Fruit fly (Drosophila melanogaster) whole organism, embryonic: Measurements from ENCODE around the gene CG14613.

ENCODE experiments used
- Asciz ChIP-seq: fragments of 200-800 bp; sonication (Bioruptor generic); optimal IDR thresholded peaks from 2 replicates; lab custom pipeline; 2017; ENCODE audit warnings: missing biosample characterization, mild to moderate bottlenecking, missing genetic modification characterization, missing genetic modification reagents
- Bgb ChIP-seq: fragments of 200-800 bp; sonication (Bioruptor generic); IDR thresholded peaks from 2 replicates; pipeline ENCODE4 v1.3.6; 2022; ENCODE audit warnings: missing biosample characterization, missing genetic modification characterization; ENCODE audit not compliant: partially characterized antibody
- CG11695 ChIP-seq: fragments of 200-800 bp; sonication (Bioruptor generic); IDR thresholded peaks from 3 replicates; pipeline ENCODE4 v1.3.6; 2022; ENCODE audit warnings: missing biosample characterization, missing genetic modification characterization
- CG13424 ChIP-seq: fragments of 200-800 bp; sonication (Bioruptor generic); optimal IDR thresholded peaks from 2 replicates; lab custom pipeline; 2019; ENCODE audit warnings: missing biosample characterization, mild to moderate bottlenecking, missing genetic modification characterization, moderate library complexity
- CG13894 ChIP-seq: fragments of 200-800 bp; sonication (Bioruptor generic); optimal IDR thresholded peaks from 3 replicates; lab custom pipeline; 2018; ENCODE audit warnings: missing biosample characterization, mild to moderate bottlenecking, missing genetic modification characterization, moderate library complexity
- CG17361 ChIP-seq: fragments of 200-800 bp; sonication (Bioruptor generic); IDR thresholded peaks from 3 replicates; pipeline ENCODE4 v1.3.6; 2022; ENCODE audit warnings: missing biosample characterization, missing genetic modification characterization
- CG18619 ChIP-seq: fragments of 200-800 bp; sonication (Bioruptor generic); optimal IDR thresholded peaks from 3 replicates; lab custom pipeline; 2017; ENCODE audit warnings: missing biosample characterization, mild to moderate bottlenecking, missing genetic modification characterization
- CG2875 ChIP-seq: fragments of 200-800 bp; sonication (Bioruptor generic); optimal IDR thresholded peaks from 2 replicates; lab custom pipeline; 2017; ENCODE audit warnings: missing biosample characterization, mild to moderate bottlenecking, missing genetic modification characterization, missing genetic modification reagents
- CG30403 ChIP-seq: fragments of 200-800 bp; sonication (Bioruptor generic); optimal IDR thresholded peaks from 3 replicates; lab custom pipeline; 2016; ENCODE audit warnings: missing biosample characterization, missing genetic modification characterization
- CG30431 ChIP-seq: fragments of 200-800 bp; sonication (Bioruptor generic); optimal IDR thresholded peaks from 2 replicates; lab custom pipeline; 2017; ENCODE audit warnings: missing biosample characterization, missing genetic modification characterization
- CG32767 ChIP-seq: fragments of 200-800 bp; sonication (Bioruptor generic); IDR thresholded peaks from 2 replicates; pipeline ENCODE4 v1.3.6; 2022; ENCODE audit warnings: missing biosample characterization, missing genetic modification characterization
- CG42726 ChIP-seq: fragments of 200-800 bp; sonication (Bioruptor generic); IDR thresholded peaks from 2 replicates; pipeline ENCODE4 v1.3.6; 2022; ENCODE audit warnings: missing biosample characterization, missing genetic modification characterization; ENCODE audit not compliant: partially characterized antibody
- CG4360 ChIP-seq: fragments of 200-800 bp; sonication (Bioruptor generic); IDR thresholded peaks from 2 replicates; pipeline ENCODE4 v1.3.6; 2022; ENCODE audit warnings: missing biosample characterization, missing genetic modification characterization
- CG4730 ChIP-seq: fragments of 200-800 bp; sonication (Bioruptor generic); IDR thresholded peaks from 2 replicates; pipeline ENCODE4 v1.3.6; 2022; ENCODE audit warnings: missing biosample characterization, missing genetic modification characterization
- CG6272 ChIP-seq: fragments of 200-800 bp; sonication (Bioruptor generic); IDR thresholded peaks from 2 replicates; pipeline ENCODE4 v1.3.6; 2022; ENCODE audit warnings: missing biosample characterization, missing genetic modification characterization
- CG6654 ChIP-seq: fragments of 200-800 bp; sonication (Bioruptor generic); optimal IDR thresholded peaks from 2 replicates; lab custom pipeline; 2017; ENCODE audit warnings: missing biosample characterization, mild to moderate bottlenecking, missing genetic modification characterization
- CG6683 ChIP-seq: fragments of 200-800 bp; sonication (Bioruptor generic); optimal IDR thresholded peaks from 2 replicates; lab custom pipeline; 2017; ENCODE audit warnings: missing biosample characterization, mild to moderate bottlenecking, missing genetic modification characterization, missing genetic modification reagents
- CG6689 ChIP-seq: fragments of 200-800 bp; sonication (Bioruptor generic); IDR thresholded peaks from 2 replicates; pipeline ENCODE4 v1.3.6; 2022; ENCODE audit warnings: missing biosample characterization, missing genetic modification characterization
- CG6854 ChIP-seq: fragments of 200-800 bp; sonication (Bioruptor generic); optimal IDR thresholded peaks from 3 replicates; lab custom pipeline; 2017; ENCODE audit warnings: missing biosample characterization, mild to moderate bottlenecking, missing genetic modification characterization
- CG8924 ChIP-seq: fragments of 200-800 bp; optimal IDR thresholded peaks from 3 replicates; lab custom pipeline; 2019; ENCODE audit warnings: missing biosample characterization, mild to moderate bottlenecking, missing genetic modification characterization, moderate library complexity
- CG9817 ChIP-seq: fragments of 200-800 bp; sonication (Bioruptor generic); optimal IDR thresholded peaks from 2 replicates; lab custom pipeline; 2018; ENCODE audit warnings: missing biosample characterization, mild to moderate bottlenecking, missing genetic modification characterization, moderate library complexity
- Chrac-16 ChIP-seq: fragments of 200-800 bp; sonication (Bioruptor generic); optimal IDR thresholded peaks from 3 replicates; lab custom pipeline; 2016; ENCODE audit warnings: missing biosample characterization, missing genetic modification characterization
- Dfd ChIP-seq, 2 experiments: fragments of >200 bp; optimal IDR thresholded peaks; 2 replicates each; lab custom pipeline; 2017; ENCODE audit warnings: missing biosample characterization in 2 of 2, missing genetic modification characterization in 2 of 2
- H2.0 ChIP-seq: fragments of 200-800 bp; sonication (Bioruptor generic); IDR thresholded peaks from 2 replicates; pipeline ENCODE4 v1.3.6; 2022; ENCODE audit warnings: missing biosample characterization, missing genetic modification characterization
- HLH3B ChIP-seq: fragments of 200-800 bp; sonication (Bioruptor generic); IDR thresholded peaks from 2 replicates; pipeline ENCODE4 v1.3.6; 2022; ENCODE audit warnings: missing biosample characterization, missing genetic modification characterization
- HLH4C ChIP-seq: fragments of 200-800 bp; sonication (Bioruptor generic); IDR thresholded peaks from 3 replicates; pipeline ENCODE4 v1.3.6; 2022; ENCODE audit warnings: missing biosample characterization, missing genetic modification characterization; ENCODE audit not compliant: partially characterized antibody
- Hmx ChIP-seq: fragments of 200-800 bp; sonication (Bioruptor generic); optimal IDR thresholded peaks from 2 replicates; lab custom pipeline; 2016; ENCODE audit warnings: missing biosample characterization, missing genetic modification characterization
- Hr39 ChIP-seq: fragments of >200 bp; optimal IDR thresholded peaks from 2 replicates; lab custom pipeline; 2017
- Lhr ChIP-seq: fragments of 200-800 bp; sonication (Bioruptor generic); optimal IDR thresholded peaks from 3 replicates; lab custom pipeline; 2017; ENCODE audit warnings: mild to moderate bottlenecking, missing biosample characterization, missing genetic modification reagents, missing genetic modification characterization
- MBD-R2 ChIP-seq: fragments of 200-800 bp; sonication (Bioruptor generic); IDR thresholded peaks from 2 replicates; pipeline ENCODE4 v1.3.6; 2022; ENCODE audit warnings: missing biosample characterization, missing genetic modification characterization
- Nf-YB ChIP-seq: fragments of 200-800 bp; sonication (Bioruptor generic); optimal IDR thresholded peaks from 3 replicates; lab custom pipeline; 2019; ENCODE audit warnings: missing biosample characterization, mild to moderate bottlenecking, missing genetic modification characterization, moderate library complexity
- Scr ChIP-seq: fragments of 200-800 bp; sonication (Bioruptor generic); IDR thresholded peaks from 2 replicates; pipeline ENCODE4 v1.3.6; 2022; ENCODE audit warnings: missing biosample characterization, missing genetic modification characterization; ENCODE audit not compliant: partially characterized antibody
- Six4 ChIP-seq: fragments of 200-800 bp; sonication (Bioruptor generic); optimal IDR thresholded peaks from 2 replicates; lab custom pipeline; 2016; ENCODE audit warnings: missing biosample characterization, missing genetic modification characterization
- Sox102F ChIP-seq: fragments of 200-800 bp; sonication (Bioruptor generic); optimal IDR thresholded peaks from 2 replicates; lab custom pipeline; 2018; ENCODE audit warnings: missing biosample characterization, mild to moderate bottlenecking, missing genetic modification characterization, moderate library complexity
- Usf ChIP-seq: fragments of 200-800 bp; sonication (Bioruptor generic); optimal IDR thresholded peaks from 2 replicates; lab custom pipeline; 2017; ENCODE audit warnings: missing genotype, missing biosample characterization, missing genetic modification characterization
- cas ChIP-seq: fragments of 200-800 bp; sonication (Bioruptor generic); IDR thresholded peaks from 2 replicates; pipeline ENCODE4 v1.3.6; 2022; ENCODE audit warnings: missing biosample characterization, missing genetic modification characterization
- caup ChIP-seq: fragments of 200-800 bp; sonication (Bioruptor generic); optimal IDR thresholded peaks from 3 replicates; lab custom pipeline; 2017; ENCODE audit warnings: missing biosample characterization, mild to moderate bottlenecking, missing genetic modification characterization, moderate library complexity; ENCODE audit not compliant: severe bottlenecking
- chinmo ChIP-seq: fragments of 200-800 bp; sonication (Bioruptor generic); IDR thresholded peaks from 4 replicates; pipeline ENCODE4 v1.3.6; 2022; ENCODE audit warnings: missing biosample characterization, missing genetic modification characterization; ENCODE audit not compliant: partially characterized antibody
- fru ChIP-seq: fragments of >200 bp; optimal IDR thresholded peaks from 2 replicates; lab custom pipeline; 2017
- knrl ChIP-seq: fragments of 200-800 bp; sonication (Bioruptor generic); IDR thresholded peaks from 3 replicates; pipeline ENCODE4 v1.3.6; 2022; ENCODE audit warnings: missing biosample characterization, missing genetic modification characterization; ENCODE audit not compliant: partially characterized antibody
- lilli ChIP-seq: fragments of 200-800 bp; sonication (Bioruptor generic); optimal IDR thresholded peaks from 3 replicates; lab custom pipeline; 2016; ENCODE audit warnings: missing biosample characterization, missing genetic modification characterization
- pho ChIP-seq: fragments of 200-800 bp; sonication (Bioruptor generic); optimal IDR thresholded peaks from 2 replicates; lab custom pipeline; 2016; ENCODE audit warnings: missing biosample characterization, missing genetic modification characterization
- prd ChIP-seq, 3 experiments: fragments of >200 bp in 2 of 3; fragments of 200-800 bp in 1 of 3; sonication (Bioruptor generic) in 1 of 3; optimal IDR thresholded peaks in 2 of 3; IDR thresholded peaks in 1 of 3; 2 replicates in 2 of 3; 3 replicates in 1 of 3; pipeline versions ENCODE4 v1.3.6 to Lab custom; 2017 to 2022; ENCODE audit warnings: missing biosample characterization in 1 of 3, missing genetic modification characterization in 1 of 3
- sens ChIP-seq: fragments of 200-800 bp; sonication (Bioruptor generic); peaks from one replicate; lab custom pipeline; 2016; ENCODE audit warnings: missing biosample characterization, missing genetic modification characterization
- slou ChIP-seq: fragments of 200-800 bp; sonication (Bioruptor generic); optimal IDR thresholded peaks from 3 replicates; lab custom pipeline; 2016; ENCODE audit warnings: missing biosample characterization, missing genetic modification characterization
- so ChIP-seq: fragments of 200-800 bp; sonication (Bioruptor generic); IDR thresholded peaks from 3 replicates; pipeline ENCODE4 v1.3.6; 2022; ENCODE audit warnings: missing biosample characterization, missing genetic modification characterization
- stwl ChIP-seq: fragments of 200-800 bp; sonication (Bioruptor generic); optimal IDR thresholded peaks from 3 replicates; lab custom pipeline; 2018; ENCODE audit warnings: missing biosample characterization, mild to moderate bottlenecking, missing genetic modification characterization, moderate library complexity
- tio ChIP-seq: fragments of 200-800 bp; sonication (Bioruptor generic); optimal IDR thresholded peaks from 2 replicates; lab custom pipeline; 2017; ENCODE audit warnings: missing biosample characterization, missing genetic modification characterization, inconsistent platforms

The CG14613 gene

DNA sequence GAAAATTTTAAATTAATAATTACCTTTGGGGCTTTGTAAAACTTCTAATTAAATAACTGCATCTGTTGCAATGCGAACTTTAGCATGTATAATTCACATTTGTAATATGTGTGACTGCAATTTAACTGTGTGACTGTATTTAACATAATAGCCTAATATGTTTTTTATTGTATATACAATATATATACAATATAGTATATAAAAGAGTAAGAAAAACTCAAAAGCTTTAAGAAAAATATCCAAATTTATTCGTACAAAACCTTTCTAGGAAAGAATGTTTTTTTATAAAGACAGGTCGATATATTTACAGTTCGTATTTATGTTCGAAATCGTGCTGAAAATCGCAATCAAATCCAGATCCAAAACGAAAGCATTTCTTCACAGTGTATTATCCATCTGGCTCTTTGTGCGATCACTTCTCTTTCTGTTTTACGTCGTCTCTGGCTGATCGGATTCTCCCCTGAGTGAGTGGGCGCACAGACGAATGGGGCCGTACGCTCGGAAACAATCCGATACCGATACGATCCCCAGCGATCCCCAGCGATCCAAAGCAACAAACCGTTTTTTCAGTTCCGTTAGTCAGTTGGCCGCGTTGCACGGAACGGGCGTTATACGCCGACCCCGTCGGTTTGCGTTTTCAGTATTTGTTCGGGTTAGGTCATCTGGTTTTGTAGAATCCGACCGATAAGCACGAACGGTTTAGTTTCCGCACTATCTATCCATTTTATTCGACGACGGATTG, 19.4 kb upstream of the CG14613 start (continued):
- TF ChIP-seq Hmx (GFP tag; lab: Kevin White, UChicago) (no peak), H2.0 (0 out of 2 replicates have a peak, but pooled peaks have one; percentile 8), Bgb (GFP tag; lab: Robert Waterston, UW) (peak; percentile 23; the same call in 1 of the 2 replicates), Scr (GFP tag; lab: Robert Waterston, UW) (no peak), Dfd (GFP tag; optimal IDR thresholded peaks at IDR 0.05; lab: Kevin White, UChicago) (no peak), CG32767 (GFP tag; lab: Robert Waterston, UW) (no peak), fru (lab: Kevin White, UChicago) (no peak), Sox102F (GFP tag; lab: Kevin White, UChicago) (peak; percentile 67), CG2875 (peak; percentile 17), CG4730 (GFP tag; lab: Robert Waterston, UW) (0 out of 2 replicates have a peak, but pooled peaks have one; percentile 29), CG6689 (GFP tag; lab: Robert Waterston, UW) (peak; percentile 33; the same call in 1 of the 2 replicates), HLH4C (GFP tag; lab: Robert Waterston, UW) (no peak), CG6654 (peak; percentile 54), cas (GFP tag; lab: Robert Waterston, UW) (no peak), CG13424 (tag; lab: Kevin White, UChicago) (peak; percentile 64), CG42726 (GFP tag; lab: Robert Waterston, UW) (no peak), Hr39 (no peak), CG13894 (tag; lab: Kevin White, UChicago) (no peak), CG17361 (GFP tag; lab: Robert Waterston, UW) (peak; percentile 79), CG11695 (GFP tag; lab: Robert Waterston, UW) (0 out of 3 replicates have a peak, but pooled peaks have one; percentile 55), CG9817 (peak; percentile 51), lilli (GFP tag; lab: Kevin White, UChicago) (peak; percentile 12), Asciz (peak; percentile 47), tio (peak; percentile 82), caup (GFP tag; lab: Kevin White, UChicago) (peak; percentile 17), CG30403 (GFP tag; lab: Kevin White, UChicago) (peak; percentile 76), chinmo (GFP tag; lab: Robert Waterston, UW) (0 out of 4 replicates have a peak, but pooled peaks have one; percentile 58), CG18619 (GFP tag; lab: Kevin White, UChicago) (peak; percentile 83), slou (peak; percentile 26), pho (GFP tag; lab: Kevin White, UChicago) (peak; percentile 19), CG6683 (GFP tag; lab: Kevin White, UChicago) (peak; percentile 23), Nf-YB (GFP tag; lab: Kevin White, UChicago) (peak; percentile 38), CG8924 (tag; lab: Kevin White, UChicago) (peak; percentile 77), MBD-R2 (GFP tag; lab: Robert Waterston, UW) (peak; percentile 17; the same call in 1 of the 2 replicates), Lhr (GFP tag; lab: Kevin White, UChicago) (no peak), Six4 (GFP tag; lab: Kevin White, UChicago) (peak; percentile 46), prd (optimal IDR thresholded peaks at IDR 0.05; lab: Kevin White, UChicago) (no peak), prd (GFP tag; IDR thresholded peaks at IDR 0.05; lab: Robert Waterston, UW) (no peak; the same call in 2 of the 3 replicates), stwl (tag; lab: Kevin White, UChicago) (no peak), CG6854 (peak; percentile 31), knrl (GFP tag; lab: Robert Waterston, UW) (no peak), Usf (peak; percentile 62), CG4360 (no peak), CG30431 (GFP tag; lab: Kevin White, UChicago) (peak; percentile 18), Chrac-16 (GFP tag; lab: Kevin White, UChicago) (peak; percentile 23), HLH3B (GFP tag; lab: Robert Waterston, UW) (no peak; the same call in 1 of the 2 replicates), so (GFP tag; lab: Robert Waterston, UW) (peak; percentile 15; the same call in 1 of the 3 replicates), CG6272 (GFP tag; lab: Robert Waterston, UW) (no peak), sens (peak; percentile 62)
